Worm (Caenorhabditis elegans): ENCODE measurements around the gene mup-4.

mup-4 gene

DNA sequence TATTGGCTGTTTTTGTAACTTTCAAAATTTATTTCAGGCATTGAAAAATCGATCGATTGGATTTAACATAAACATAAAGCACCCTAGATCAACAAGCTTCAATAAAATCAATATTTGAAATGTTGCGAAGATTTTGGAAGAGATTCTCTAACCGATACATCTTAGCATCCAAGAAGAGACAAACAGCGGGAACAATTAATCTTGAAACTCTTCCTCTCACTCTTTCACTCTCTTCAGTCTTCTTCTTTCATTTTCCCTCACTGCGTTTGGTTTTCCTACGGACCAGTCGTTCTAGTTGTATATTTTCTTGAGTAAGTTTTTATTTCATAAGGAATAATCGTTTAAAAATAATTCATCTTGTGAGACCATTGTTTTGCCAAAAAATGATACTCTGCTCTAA lies 44.1 kb upstream of the mup-4 start:
- TF ChIP-seq ceh-28 (tag; optimal IDR thresholded peaks at IDR 0.05) (peak; percentile 14), ceh-20 (GFP tag; IDR thresholded peaks at IDR 0.05) (no peak), daf-19 (GFP tag; conservative IDR thresholded peaks at IDR 0.05) (no peak), pha-4 (GFP tag; IDR thresholded peaks at IDR 0.05) (no peak), pha-4 (tag; optimal IDR thresholded peaks at IDR 0.05) (no peak), tag-97 (GFP tag; IDR thresholded peaks at IDR 0.05) (no peak), unc-62 (GFP tag; optimal IDR thresholded peaks at IDR 0.05 in 1 of 2) (peak in 1 of 2 experiments; percentile 66), unc-62 (tag; optimal IDR thresholded peaks at IDR 0.05) (no peak)

ce11 chrIII:7531385-7531784 lies 42.5 kb upstream of the mup-4 start:
- TF ChIP-seq dmd-6 (GFP tag; IDR thresholded peaks at IDR 0.05) (no peak), unc-62 (GFP tag; optimal IDR thresholded peaks at IDR 0.05 in 1 of 2) (peak in 1 of 2 experiments; percentile 88), unc-62 (tag; optimal IDR thresholded peaks at IDR 0.05) (no peak), T20F7.1 (GFP tag; optimal IDR thresholded peaks at IDR 0.05) (no peak), nhr-237 (tag; optimal IDR thresholded peaks at IDR 0.05) (no peak), aha-1 (tag) (peak; percentile 14), attf-4 (tag; optimal IDR thresholded peaks at IDR 0.05) (no peak), dmd-9 (GFP tag; IDR thresholded peaks at IDR 0.05) (no peak)

ce11 chrIII:7530830-7531229 lies 41.9 kb upstream of the mup-4 start:
- TF ChIP-seq unc-62 (GFP tag; optimal IDR thresholded peaks at IDR 0.05 in 1 of 2) (peak in 1 of 2 experiments; percentile 97), unc-62 (tag; optimal IDR thresholded peaks at IDR 0.05) (no peak), ctbp-1 (GFP tag; IDR thresholded peaks at IDR 0.05) (no peak)

DNA sequence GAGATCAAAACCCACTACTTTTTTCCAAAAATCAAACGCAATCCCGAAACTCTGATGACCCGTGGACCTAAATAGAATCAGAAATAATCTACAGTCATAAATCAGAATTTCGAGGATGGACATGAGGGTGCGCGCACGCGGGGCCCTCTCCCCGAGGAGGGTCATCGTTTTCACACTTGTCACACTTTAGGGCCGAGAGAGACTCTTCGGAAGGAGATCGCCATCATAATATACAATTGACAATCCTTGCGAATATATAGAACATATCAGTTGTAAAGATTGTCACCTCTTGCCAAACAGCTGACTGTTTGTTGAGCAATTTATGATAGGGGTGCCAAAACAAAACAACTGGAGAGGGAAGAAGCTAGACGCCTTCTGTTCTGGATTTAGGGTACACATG lies 41.2 kb upstream of the mup-4 start:
- TF ChIP-seq F10B5.3 (tag; optimal IDR thresholded peaks at IDR 0.05) (no peak), ceh-44 (GFP tag; IDR thresholded peaks at IDR 0.05) (no peak), gei-8 (GFP tag; optimal IDR thresholded peaks at IDR 0.05) (no peak), attf-4 (tag; optimal IDR thresholded peaks at IDR 0.05) (no peak), unc-62 (GFP tag; optimal IDR thresholded peaks at IDR 0.05 in 1 of 2) (no peak), unc-62 (tag; optimal IDR thresholded peaks at IDR 0.05) (no peak), nhr-28 (tag; optimal IDR thresholded peaks at IDR 0.05) (no peak), ztf-7 (tag; optimal IDR thresholded peaks at IDR 0.05) (no peak), zip-11 (GFP tag; IDR thresholded peaks at IDR 0.05) (no peak), lin-13 (GFP tag; optimal IDR thresholded peaks at IDR 0.05) (no peak), nhr-48 (tag; optimal IDR thresholded peaks at IDR 0.05) (no peak)

ce11 chrIII:7526974-7527466 lies 38.1 kb upstream of the mup-4 start:
- no peak for TF ChIP-seq ceh-20 (GFP tag; IDR thresholded peaks at IDR 0.05)
- TF ChIP-seq daf-19 (GFP tag; conservative IDR thresholded peaks at IDR 0.05), result no peak
- no peak for TF ChIP-seq ceh-32 (tag; optimal IDR thresholded peaks at IDR 0.05; ENCODE audit: poor library complexity)
- no peak for TF ChIP-seq nhr-76 (tag; optimal IDR thresholded peaks at IDR 0.05)
- no peak for TF ChIP-seq ama-1 (optimal IDR thresholded peaks at IDR 0.05)
- no peak for TF ChIP-seq dve-1 (tag; optimal IDR thresholded peaks at IDR 0.05; ENCODE audit: insufficient read depth)
- no peak for TF ChIP-seq zip-11 (GFP tag; IDR thresholded peaks at IDR 0.05)
- no peak for TF ChIP-seq lin-13 (GFP tag; optimal IDR thresholded peaks at IDR 0.05)
- peak in 1 of 2 experiments; percentile 5 for TF ChIP-seq lsy-2 (tag; optimal IDR thresholded peaks at IDR 0.05)
- no peak for TF ChIP-seq Y75B8A.6 (GFP tag; IDR thresholded peaks at IDR 0.05)
- TF ChIP-seq unc-62 (GFP tag; optimal IDR thresholded peaks at IDR 0.05 in 1 of 2), result peak in 1 of 2 experiments; percentile 31
- TF ChIP-seq unc-62 (tag; optimal IDR thresholded peaks at IDR 0.05), result no peak

- TF ChIP-seq unc-62 (GFP tag; optimal IDR thresholded peaks at IDR 0.05 in 1 of 2) (peak in 1 of 2 experiments; percentile 74), unc-62 (tag; optimal IDR thresholded peaks at IDR 0.05) (no peak), php-3 (GFP tag; IDR thresholded peaks at IDR 0.05) (no peak), hlh-30 (tag; optimal IDR thresholded peaks at IDR 0.05; ENCODE audit: insufficient read depth) (peak; percentile 13), lsy-2 (tag; optimal IDR thresholded peaks at IDR 0.05) (peak; percentile 40 to 76), sdz-12 (GFP tag; optimal IDR thresholded peaks at IDR 0.05) (no peak)
These were observed 36.0 kb upstream of the mup-4 start for ce11 chrIII:7524830-7525344.

Measured in whole organism, L4 larva.